Fruit fly (Drosophila melanogaster): ENCODE measurements around the gene RpS20.

The RpS20 gene

DNA sequence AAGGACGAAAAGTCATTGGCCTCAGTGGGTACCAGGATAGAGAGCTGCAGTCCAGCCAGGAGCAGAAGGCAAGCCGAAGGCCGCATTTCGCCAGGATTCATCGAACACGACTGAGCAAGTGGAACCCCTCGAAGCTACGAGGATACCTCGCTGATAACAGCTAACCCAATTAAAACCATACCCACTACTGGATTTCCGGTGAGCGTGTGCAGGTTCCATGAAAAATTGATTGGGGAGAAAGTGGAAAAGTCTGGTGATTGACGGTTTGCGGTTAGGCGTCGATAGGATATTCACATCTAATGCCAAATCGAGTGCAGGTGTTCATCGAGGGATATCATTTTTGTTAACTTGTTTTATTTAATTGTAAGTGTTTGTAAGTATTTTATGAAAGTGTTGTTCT lies 37.9 kb downstream of the RpS20 start, which contains the start of gene Ir93a:
Gene Ir93a (minus strand): TSS at position 101 of the 400 bp plus-strand sequence.
- TF ChIP-seq tj (GFP tag; optimal IDR thresholded peaks at IDR 0.05) (no peak), pad (GFP tag; optimal IDR thresholded peaks at IDR 0.05) (no peak), CG14711 (tag; optimal IDR thresholded peaks at IDR 0.05) (no peak), bab1 (GFP tag; optimal IDR thresholded peaks at IDR 0.05) (no peak), Clk (GFP tag; optimal IDR thresholded peaks at IDR 0.05) (no peak), CG7045 (GFP tag; optimal IDR thresholded peaks at IDR 0.05) (no peak), cic (GFP tag; optimal IDR thresholded peaks at IDR 0.05) (no peak), cnc (optimal IDR thresholded peaks at IDR 0.05) (no peak), CG12768 (GFP tag; optimal IDR thresholded peaks at IDR 0.05) (no peak), CG1620 (GFP tag; optimal IDR thresholded peaks at IDR 0.05) (no peak), CG7101 (tag; optimal IDR thresholded peaks at IDR 0.05) (no peak), toe (GFP tag; optimal IDR thresholded peaks at IDR 0.05) (no peak), CG5204 (GFP tag; optimal IDR thresholded peaks at IDR 0.05) (no peak), kay (GFP tag; ENCODE audit: borderline replicate concordance) (no peak)

DNA sequence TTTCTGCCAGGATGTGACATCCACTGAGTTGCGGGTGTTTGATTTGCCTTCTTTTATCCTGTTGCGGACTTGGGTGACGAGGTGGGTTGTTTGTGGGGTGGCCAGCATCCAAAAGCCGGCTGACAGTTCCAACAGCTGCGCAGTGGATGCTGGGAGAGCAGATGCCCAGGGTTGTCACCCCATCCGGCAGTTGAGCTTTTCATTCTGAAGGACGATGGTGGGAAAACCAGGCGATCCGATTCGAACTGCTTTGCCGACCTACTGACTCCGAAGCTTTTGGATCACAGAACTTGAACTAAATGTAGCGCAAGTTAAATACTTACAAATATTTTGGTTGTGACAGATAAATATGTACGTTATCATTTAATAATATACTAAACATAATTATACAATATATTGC lies 44.2 kb downstream of the RpS20 start, which contains the start of gene KaiR1D:
Gene KaiR1D (minus strand): TSS at position 28 of the 400 bp plus-strand sequence.
- TF ChIP-seq ovo (GFP tag; optimal IDR thresholded peaks at IDR 0.05) (no peak), CG14711 (tag; optimal IDR thresholded peaks at IDR 0.05) (peak; percentile 27)

DNA sequence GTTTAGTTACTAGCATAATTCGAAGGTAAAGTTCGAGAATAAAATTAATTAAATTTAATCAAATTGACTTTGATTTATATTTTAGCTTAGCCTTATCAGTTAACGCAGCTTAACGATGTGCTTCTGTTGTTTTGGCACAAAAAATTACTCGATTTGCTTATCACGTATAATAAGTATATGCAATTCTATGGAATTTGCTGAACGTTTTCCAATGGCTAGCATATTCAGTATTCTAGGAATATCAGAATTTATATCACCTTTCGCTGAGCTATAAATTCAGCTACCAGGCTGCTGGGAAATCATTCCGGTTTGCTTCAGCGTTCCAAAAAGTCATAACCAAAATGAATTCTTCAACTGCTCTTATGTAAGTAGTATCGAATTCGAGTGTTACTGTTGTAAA lies 48.8 kb downstream of the RpS20 start, which contains the start of gene TotA:
Gene TotA (plus strand): TSS at position 301 of the 400 bp plus-strand sequence.
- TF ChIP-seq bab1 (GFP tag; optimal IDR thresholded peaks at IDR 0.05) = no peak
- TF ChIP-seq CG11617 (GFP tag; optimal IDR thresholded peaks at IDR 0.05) = no peak
- no peak for TF ChIP-seq CG7045 (GFP tag; optimal IDR thresholded peaks at IDR 0.05)

DNA sequence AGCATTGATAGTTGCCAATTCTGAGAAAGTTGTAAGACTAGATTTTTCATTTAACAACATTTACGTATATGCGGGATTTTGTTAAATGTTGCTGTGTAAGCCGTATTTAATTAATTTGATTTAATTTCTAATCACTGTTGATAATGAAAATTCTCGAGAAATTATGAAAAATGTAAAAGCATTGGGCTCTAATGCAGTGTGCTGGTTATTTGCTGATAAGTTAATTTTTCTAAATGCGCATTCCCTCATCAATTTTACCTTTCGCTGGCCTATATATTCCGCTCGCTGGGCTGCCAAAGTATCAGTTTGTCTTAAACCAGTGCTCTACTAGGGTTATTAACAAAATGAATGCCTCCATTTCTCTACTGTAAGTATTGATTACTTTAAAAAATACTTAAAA lies 50.7 kb downstream of the RpS20 start, which contains the start of gene TotC:
Gene TotC (plus strand): TSS at position 301 of the 400 bp plus-strand sequence.
- no peak for TF ChIP-seq cnc (optimal IDR thresholded peaks at IDR 0.05)
- no peak for TF ChIP-seq CG7101 (tag; optimal IDR thresholded peaks at IDR 0.05)
- TF ChIP-seq Mnt (GFP tag; optimal IDR thresholded peaks at IDR 0.05) = no peak
- no peak for TF ChIP-seq toe (GFP tag; optimal IDR thresholded peaks at IDR 0.05)
- TF ChIP-seq CG12768 (GFP tag; optimal IDR thresholded peaks at IDR 0.05) = no peak
- no peak for TF ChIP-seq pad (GFP tag; optimal IDR thresholded peaks at IDR 0.05)
- no peak for TF ChIP-seq CG11617 (GFP tag; optimal IDR thresholded peaks at IDR 0.05)
- no peak for TF ChIP-seq Hr96 (GFP tag; optimal IDR thresholded peaks at IDR 0.05)
- no peak for TF ChIP-seq Clk (GFP tag; optimal IDR thresholded peaks at IDR 0.05)
- no peak for TF ChIP-seq ovo (GFP tag; optimal IDR thresholded peaks at IDR 0.05)
- no peak for TF ChIP-seq CG7045 (GFP tag; optimal IDR thresholded peaks at IDR 0.05)
- TF ChIP-seq CG33017 (tag; optimal IDR thresholded peaks at IDR 0.05) = no peak
